Worm (Caenorhabditis elegans) whole organism, late embryonic: ENCODE results near the gene R107.5.

Source experiments
- C08G9.2 ChIP-seq: sonication (generic microtip); optimal IDR thresholded peaks from 2 replicates; lab custom pipeline; 2016; ENCODE audit warnings: mild to moderate bottlenecking, missing genetic modification characterization, moderate library complexity, missing compliant biosample characterization
- K02D7.2 ChIP-seq: sonication (generic microtip); optimal IDR thresholded peaks from 2 replicates; lab custom pipeline; 2017; ENCODE audit warnings: mild to moderate bottlenecking, missing genetic modification characterization, missing compliant biosample characterization
- K09A11.1 ChIP-seq: sonication (generic microtip); optimal IDR thresholded peaks from 2 replicates; lab custom pipeline; 2017; ENCODE audit warnings: antibody characterized with exemption, mild to moderate bottlenecking, missing genetic modification characterization, missing compliant biosample characterization; ENCODE audit not compliant: insufficient read depth
- Y22D7AL.16 ChIP-seq: sonication (generic microtip); optimal IDR thresholded peaks from 2 replicates; lab custom pipeline; 2016; ENCODE audit warnings: missing genetic modification characterization, missing compliant biosample characterization
- ahr-1 ChIP-seq: sonication (generic microtip); optimal IDR thresholded peaks from 2 replicates; lab custom pipeline; 2016; ENCODE audit warnings: missing genetic modification characterization, missing compliant biosample characterization
- ceh-22 ChIP-seq: sonication (generic microtip); optimal IDR thresholded peaks from 2 replicates; lab custom pipeline; 2017; ENCODE audit warnings: missing biosample characterization, missing genetic modification characterization
- ceh-30 ChIP-seq: fragments of 150-350 bp; optimal IDR thresholded peaks from 2 replicates; lab custom pipeline; 2014; ENCODE audit warnings: missing biosample characterization, missing genetic modification characterization
- ceh-31 ChIP-seq: sonication (generic microtip); optimal IDR thresholded peaks from 2 replicates; lab custom pipeline; 2016; ENCODE audit warnings: missing genetic modification characterization, missing compliant biosample characterization
- ceh-34 ChIP-seq: sonication (generic microtip); optimal IDR thresholded peaks from 2 replicates; lab custom pipeline; 2016; ENCODE audit warnings: mild to moderate bottlenecking, missing genetic modification characterization, missing compliant biosample characterization
- ceh-45 ChIP-seq: fragments of 200-800 bp; sonication (Bioruptor generic); IDR thresholded peaks from 2 replicates; pipeline ENCODE4 v1.3.6; 2022; ENCODE audit warnings: missing genetic modification reagents, missing genetic modification characterization, missing compliant biosample characterization
- ceh-48 ChIP-seq: sonication (generic microtip); optimal IDR thresholded peaks from 2 replicates; lab custom pipeline; 2016; ENCODE audit warnings: missing genetic modification characterization, inconsistent platforms, missing compliant biosample characterization
- ceh-9 ChIP-seq: sonication (generic microtip); optimal IDR thresholded peaks from 2 replicates; lab custom pipeline; 2016; ENCODE audit warnings: mild to moderate bottlenecking, missing genetic modification characterization, inconsistent platforms, missing compliant biosample characterization
- che-1 ChIP-seq: sonication (generic microtip); optimal IDR thresholded peaks from 2 replicates; lab custom pipeline; 2016; ENCODE audit warnings: mild to moderate bottlenecking, missing genetic modification characterization, missing compliant biosample characterization
- dmd-4 ChIP-seq: sonication (generic microtip); optimal IDR thresholded peaks from 2 replicates; lab custom pipeline; 2016; ENCODE audit warnings: borderline replicate concordance, missing genetic modification characterization, missing compliant biosample characterization
- elt-4 ChIP-seq: sonication (generic microtip); optimal IDR thresholded peaks from 2 replicates; lab custom pipeline; 2016; ENCODE audit warnings: missing genetic modification characterization, missing compliant biosample characterization
- ets-4 ChIP-seq: sonication (generic microtip); optimal IDR thresholded peaks from 2 replicates; lab custom pipeline; 2016; ENCODE audit warnings: missing genetic modification characterization, missing compliant biosample characterization
- fkh-10 ChIP-seq: fragments of 150-350 bp; optimal IDR thresholded peaks from 2 replicates; lab custom pipeline; 2014; ENCODE audit warnings: missing biosample characterization, missing genetic modification reagents, missing genetic modification characterization
- fkh-6 ChIP-seq: sonication (generic microtip); optimal IDR thresholded peaks from 2 replicates; lab custom pipeline; 2016; ENCODE audit warnings: missing genetic modification characterization, missing compliant biosample characterization
- hlh-8 ChIP-seq: sonication (generic microtip); optimal IDR thresholded peaks from 2 replicates; lab custom pipeline; 2016; ENCODE audit warnings: missing genotype, missing genetic modification characterization, missing compliant biosample characterization
- lim-6 ChIP-seq: sonication (generic microtip); optimal IDR thresholded peaks from 2 replicates; lab custom pipeline; 2016; ENCODE audit warnings: missing genetic modification characterization, missing compliant biosample characterization
- lin-11 ChIP-seq: fragments of 200-800 bp; sonication (Bioruptor generic); optimal IDR thresholded peaks from 2 replicates; lab custom pipeline; 2018; ENCODE audit warnings: mild to moderate bottlenecking, missing genetic modification characterization, missing compliant biosample characterization
- nfya-1 ChIP-seq: sonication (generic microtip); optimal IDR thresholded peaks from 2 replicates; lab custom pipeline; 2017; ENCODE audit warnings: missing genetic modification characterization, mild to moderate bottlenecking, missing compliant biosample characterization, antibody characterized with exemption, moderate library complexity
- nhr-232 ChIP-seq: sonication (generic microtip); optimal IDR thresholded peaks from 2 replicates; lab custom pipeline; 2016; ENCODE audit warnings: missing genetic modification characterization, missing compliant biosample characterization
- npax-4 ChIP-seq: sonication (generic microtip); optimal IDR thresholded peaks from 2 replicates; lab custom pipeline; 2016; ENCODE audit warnings: missing genetic modification characterization, missing compliant biosample characterization
- odd-2 ChIP-seq: sonication (generic microtip); optimal IDR thresholded peaks from 2 replicates; lab custom pipeline; 2017; ENCODE audit warnings: antibody characterized with exemption, mild to moderate bottlenecking, missing genetic modification characterization, missing compliant biosample characterization
- pha-2 ChIP-seq: sonication (generic microtip); optimal IDR thresholded peaks from 2 replicates; lab custom pipeline; 2017; ENCODE audit warnings: mild to moderate bottlenecking, missing genetic modification characterization, missing compliant biosample characterization
- sox-4 ChIP-seq: sonication (generic microtip); optimal IDR thresholded peaks from 2 replicates; lab custom pipeline; 2017; ENCODE audit warnings: mild to moderate bottlenecking, missing genetic modification characterization, inconsistent platforms, missing compliant biosample characterization
- tbx-2 ChIP-seq: sonication (generic microtip); optimal IDR thresholded peaks from 2 replicates; lab custom pipeline; 2016; ENCODE audit warnings: missing genetic modification characterization, missing compliant biosample characterization
- tbx-7 ChIP-seq: sonication (generic microtip); optimal IDR thresholded peaks from 2 replicates; lab custom pipeline; 2016; ENCODE audit warnings: missing genotype, missing genetic modification characterization, missing compliant biosample characterization
- unc-3 ChIP-seq, 2 experiments: fragments of 200-800 bp in 1 of 2; sonication (Bioruptor generic) in 1 of 2; sonication (generic microtip) in 1 of 2; conservative IDR thresholded peaks in 1 of 2; optimal IDR thresholded peaks in 1 of 2; 2 replicates each; pipeline versions ENCODE4 v1.3.6 to Lab custom; 2016 to 2022; ENCODE audit warnings: missing compliant biosample characterization in 2 of 2, missing genetic modification characterization in 2 of 2, missing genetic modification reagents in 1 of 2
- unc-42 ChIP-seq: sonication (generic microtip); optimal IDR thresholded peaks from 2 replicates; lab custom pipeline; 2016; ENCODE audit warnings: missing genotype, missing genetic modification characterization, missing compliant biosample characterization
- zip-5 ChIP-seq: sonication (generic microtip); optimal IDR thresholded peaks from 2 replicates; lab custom pipeline; 2016; ENCODE audit warnings: missing genetic modification characterization, missing compliant biosample characterization

Gene R107.5

ce11 chrIII:9034133-9034532, 19.5 kb downstream of the R107.5 start:
- no peak for TF ChIP-seq ceh-9 (tag; lab: Kevin White, UChicago)

- TF ChIP-seq unc-42 (tag; lab: Kevin White, UChicago) (no peak), zip-5 (tag; lab: Kevin White, UChicago) (no peak), ceh-31 (tag; lab: Kevin White, UChicago) (no peak), tbx-7 (tag; lab: Kevin White, UChicago) (no peak), unc-3 (GFP tag; conservative IDR thresholded peaks at IDR 0.05; lab: Robert Waterston, UW) (no peak), unc-3 (tag; optimal IDR thresholded peaks at IDR 0.05; lab: Kevin White, UChicago) (no peak), fkh-10 (no peak), tbx-2 (tag; lab: Kevin White, UChicago) (no peak), ceh-30 (tag; lab: Kevin White, UChicago) (no peak), K02D7.2 (tag; lab: Kevin White, UChicago) (no peak), fkh-6 (tag; lab: Kevin White, UChicago) (no peak), nfya-1 (tag; lab: Kevin White, UChicago) (no peak), ets-4 (tag; lab: Kevin White, UChicago) (no peak), sox-4 (tag; lab: Kevin White, UChicago) (no peak), lin-11 (no peak), odd-2 (tag; lab: Kevin White, UChicago) (no peak), npax-4 (tag; lab: Kevin White, UChicago) (no peak), ceh-45 (GFP tag; lab: Robert Waterston, UW) (no peak), Y22D7AL.16 (no peak), hlh-8 (tag; lab: Kevin White, UChicago) (no peak), ceh-48 (no peak)
- TF ChIP-seq, all 69 proteins: peak for 0
These were observed 22.8 kb downstream of the R107.5 start for ce11 chrIII:9030818-9031217.

DNA sequence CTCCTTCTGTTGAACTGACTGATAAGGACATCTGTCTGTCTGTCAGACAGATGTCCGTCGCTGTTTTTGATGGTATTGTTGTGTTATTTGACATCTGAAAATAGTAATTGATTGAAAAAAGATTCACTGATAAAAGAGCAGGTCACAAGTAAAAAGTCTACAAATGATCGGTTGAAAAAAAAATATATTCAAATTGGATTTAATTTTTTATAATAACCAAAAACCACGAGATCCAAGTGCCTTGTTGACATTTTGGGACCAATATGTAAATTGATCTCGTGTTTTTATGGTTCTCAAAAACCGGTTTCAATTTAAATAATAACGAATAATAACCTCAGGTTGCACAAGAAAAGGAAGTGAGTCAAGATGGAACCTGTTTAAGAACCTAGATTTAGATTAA, 26.6 kb downstream of the R107.5 start, which contains the start of gene F59B2.13:
F59B2.13 (minus strand) TSS at position 101 of the 400 bp plus-strand sequence.
- TF ChIP-seq ceh-22 (tag; lab: Kevin White, UChicago), result no peak
- TF ChIP-seq C08G9.2 (tag; lab: Kevin White, UChicago), result no peak
- TF ChIP-seq lim-6 (tag; lab: Kevin White, UChicago), result no peak
- TF ChIP-seq che-1 (tag; lab: Kevin White, UChicago), result no peak
- no peak for TF ChIP-seq ets-4 (tag; lab: Kevin White, UChicago)
- no peak for TF ChIP-seq ceh-34 (tag; lab: Kevin White, UChicago)

DNA sequence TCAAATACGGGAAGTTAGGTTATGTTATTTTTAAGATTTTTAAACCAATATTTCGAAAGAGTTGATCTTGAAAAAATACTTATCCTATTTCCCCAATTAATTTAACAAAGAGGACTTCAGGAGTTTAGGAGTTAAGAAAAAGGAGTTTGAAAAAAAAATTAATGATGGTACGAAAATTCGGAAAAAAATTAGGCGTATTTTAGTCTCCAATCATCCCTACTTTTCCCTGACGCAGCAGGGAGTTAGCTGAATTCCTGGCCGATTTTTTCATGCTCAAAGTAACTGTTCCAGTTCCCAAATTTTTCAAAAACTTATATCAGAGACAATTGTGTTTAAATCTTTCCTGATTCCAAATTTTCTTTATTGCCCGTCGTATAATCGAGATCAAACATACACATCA, 30.0 kb downstream of the R107.5 start:
- TF ChIP-seq tbx-7 (tag; lab: Kevin White, UChicago) (no peak), unc-3 (GFP tag; conservative IDR thresholded peaks at IDR 0.05; lab: Robert Waterston, UW) (no peak), unc-3 (tag; optimal IDR thresholded peaks at IDR 0.05; lab: Kevin White, UChicago) (no peak), pha-2 (tag; lab: Kevin White, UChicago) (no peak), nhr-232 (tag; lab: Kevin White, UChicago) (no peak)

DNA sequence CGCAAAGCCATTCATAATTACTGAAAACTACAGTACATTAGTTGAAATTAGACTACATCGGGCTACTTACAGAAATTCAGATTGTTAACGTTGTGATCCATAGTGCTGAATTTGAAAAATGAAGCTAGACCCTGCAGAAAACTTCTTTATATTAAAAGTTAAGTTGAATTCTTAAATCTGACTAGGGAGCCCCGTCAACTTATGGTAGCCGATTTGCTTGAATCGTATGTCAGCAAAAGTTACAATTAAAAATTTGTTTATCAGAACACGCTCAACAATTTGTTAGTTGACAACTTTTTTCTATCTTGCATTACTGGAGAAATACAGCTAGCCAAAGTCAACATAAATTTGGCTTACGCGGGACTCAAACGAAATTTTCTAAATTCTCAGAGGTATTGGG, 31.1 kb downstream of the R107.5 start, which contains the start of gene F59B2.14:
F59B2.14 (minus strand) TSS at position 101 of the 400 bp plus-strand sequence.
- TF ChIP-seq ahr-1 (tag; lab: Kevin White, UChicago) (no peak), elt-4 (tag; lab: Kevin White, UChicago) (no peak), dmd-4 (tag; lab: Kevin White, UChicago) (no peak), ceh-48 (no peak), zip-5 (tag; lab: Kevin White, UChicago) (no peak), unc-3 (GFP tag; conservative IDR thresholded peaks at IDR 0.05; lab: Robert Waterston, UW) (no peak), unc-3 (tag; optimal IDR thresholded peaks at IDR 0.05; lab: Kevin White, UChicago) (no peak), K09A11.1 (no peak), pha-2 (tag; lab: Kevin White, UChicago) (no peak)
